Worm (Caenorhabditis elegans): ENCODE results near the gene T06C12.12.

- no peak for TF ChIP-seq nfya-1 (tag; optimal IDR thresholded peaks at IDR 0.05)
- TF ChIP-seq unc-86 (tag; optimal IDR thresholded peaks at IDR 0.05): no peak
- no peak for TF ChIP-seq ama-1 (optimal IDR thresholded peaks at IDR 0.05)
- TF ChIP-seq hlh-13 (GFP tag; optimal IDR thresholded peaks at IDR 0.05): no peak
- TF ChIP-seq odd-2 (tag; optimal IDR thresholded peaks at IDR 0.05): no peak
- TF ChIP-seq nhr-11 (tag; optimal IDR thresholded peaks at IDR 0.05): no peak
- no peak for TF ChIP-seq lin-11 (tag; optimal IDR thresholded peaks at IDR 0.05)
- TF ChIP-seq pros-1 (tag; optimal IDR thresholded peaks at IDR 0.05): no peak
- no peak for TF ChIP-seq ceh-2 (tag; optimal IDR thresholded peaks at IDR 0.05)
- TF ChIP-seq ceh-14 (tag; optimal IDR thresholded peaks at IDR 0.05): no peak
- no peak for TF ChIP-seq sox-2 (GFP tag; IDR thresholded peaks at IDR 0.05)
- no peak for TF ChIP-seq fkh-10 (GFP tag; optimal IDR thresholded peaks at IDR 0.05)
- no peak for TF ChIP-seq ceh-31 (tag; optimal IDR thresholded peaks at IDR 0.05)
- no peak for TF ChIP-seq pag-3 (tag; optimal IDR thresholded peaks at IDR 0.05; ENCODE audit: borderline replicate concordance)
These were observed 582 bp upstream of the T06C12.12 start for ce11 chrV:15891279-15891678.

All from whole organism, late embryonic.